Fruit fly (Drosophila melanogaster): ENCODE data around the gene RpL8.

DNA sequence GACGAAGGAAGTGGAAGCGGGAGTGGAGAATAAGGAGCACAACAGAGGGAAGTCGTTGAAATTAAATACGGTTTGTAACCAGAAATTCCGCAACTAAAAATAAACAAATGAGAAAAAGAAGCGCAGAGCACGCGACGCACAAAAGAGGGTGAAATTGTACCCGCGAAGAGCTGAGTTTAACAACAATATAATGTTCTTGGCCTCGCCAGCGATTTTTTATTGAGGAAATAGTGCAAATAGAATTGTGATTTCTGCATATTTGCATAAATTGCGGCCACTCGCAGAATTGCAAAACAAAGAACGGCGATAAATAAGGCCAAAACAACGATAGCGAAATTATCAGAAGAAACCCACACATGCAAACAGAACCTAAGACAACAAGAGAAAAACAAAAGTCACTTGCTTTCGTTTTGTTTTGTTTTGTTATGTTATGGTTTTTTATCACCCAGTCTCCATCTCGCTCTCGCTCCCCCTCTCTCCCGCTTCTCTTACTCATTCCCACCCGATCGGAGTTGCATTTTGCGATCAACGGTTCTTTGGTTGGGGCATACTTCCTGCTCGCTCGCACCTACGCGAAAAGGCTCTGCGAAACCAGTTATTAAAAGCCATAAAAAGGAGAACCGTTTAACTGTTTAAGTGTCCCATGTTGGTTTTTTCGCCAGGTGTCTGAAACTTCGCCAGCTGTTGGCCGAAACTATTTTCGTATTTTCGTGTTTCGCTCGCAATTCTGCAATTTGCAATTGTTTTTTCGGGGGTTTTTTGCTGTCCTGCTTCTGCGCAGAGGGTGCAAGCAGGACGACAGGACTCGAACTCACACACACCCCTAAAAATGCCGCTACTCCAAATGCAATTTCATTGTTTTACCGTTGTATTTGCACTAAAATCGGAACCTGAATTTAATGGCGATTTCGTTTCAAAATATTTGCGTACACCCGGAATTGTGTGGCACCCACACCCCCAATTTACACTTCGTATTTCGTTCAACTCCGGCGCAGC is 34.1 kb upstream of the RpL8 start:
- no peak for TF ChIP-seq CG14711 (tag; optimal IDR thresholded peaks at IDR 0.05)
- TF ChIP-seq bab1 (GFP tag; optimal IDR thresholded peaks at IDR 0.05), result no peak
- peak; percentile 91 for TF ChIP-seq ovo (GFP tag; optimal IDR thresholded peaks at IDR 0.05)
- TF ChIP-seq tj (GFP tag; optimal IDR thresholded peaks at IDR 0.05), result peak; percentile 99
- no peak for TF ChIP-seq CG33017 (tag; optimal IDR thresholded peaks at IDR 0.05)
- no peak for TF ChIP-seq CG7101 (tag; optimal IDR thresholded peaks at IDR 0.05)
- TF ChIP-seq Crg-1 (GFP tag; optimal IDR thresholded peaks at IDR 0.05), result no peak

All from whole organism, adult.